Worm (Caenorhabditis elegans) whole organism, L3 larva: ENCODE results near the gene str-3.

Source experiments
- aly-2 ChIP-seq: fragments of 150-350 bp; optimal IDR thresholded peaks from 2 replicates; lab custom pipeline; 2014; ENCODE audit warnings: missing biosample characterization, missing genetic modification characterization
- ama-1 ChIP-seq: fragments of 150-350 bp; optimal IDR thresholded peaks from 2 replicates; lab custom pipeline; 2018
- ceh-82 ChIP-seq: fragments of 150-350 bp; optimal IDR thresholded peaks from 2 replicates; lab custom pipeline; 2014; ENCODE audit warnings: missing biosample characterization, missing genetic modification characterization
- ceh-9 ChIP-seq: sonication (generic microtip); optimal IDR thresholded peaks from 2 replicates; lab custom pipeline; 2018; ENCODE audit warnings: missing biosample characterization, missing genetic modification characterization
- elt-2 ChIP-seq: sonication (generic microtip); optimal IDR thresholded peaks from 2 replicates; lab custom pipeline; 2016; ENCODE audit warnings: missing genetic modification reagents, mild to moderate bottlenecking, missing genetic modification characterization, missing compliant biosample characterization
- fkh-10 ChIP-seq: sonication (generic microtip); optimal IDR thresholded peaks from 2 replicates; lab custom pipeline; 2017; ENCODE audit warnings: missing biosample characterization, missing genetic modification reagents, missing genetic modification characterization
- fos-1 ChIP-seq: fragments of 150-350 bp; optimal IDR thresholded peaks from 2 replicates; lab custom pipeline; 2014; ENCODE audit warnings: missing biosample characterization, missing genetic modification characterization
- jun-1 ChIP-seq: fragments of 150-350 bp; optimal IDR thresholded peaks from 2 replicates; lab custom pipeline; 2014; ENCODE audit warnings: missing biosample characterization, missing genetic modification reagents, missing genetic modification characterization
- lin-39 ChIP-seq: fragments of 150-350 bp; optimal IDR thresholded peaks from 2 replicates; lab custom pipeline; 2018; ENCODE audit warnings: missing biosample characterization, missing genetic modification reagents, missing genetic modification characterization
- mdl-1 ChIP-seq: fragments of 150-350 bp; optimal IDR thresholded peaks from 2 replicates; lab custom pipeline; 2014; ENCODE audit warnings: missing biosample characterization, missing genetic modification characterization
- nhr-11 ChIP-seq: fragments of 150-350 bp; optimal IDR thresholded peaks from 2 replicates; lab custom pipeline; 2014; ENCODE audit warnings: missing biosample characterization, missing genetic modification characterization
- nhr-28 ChIP-seq: fragments of 150-350 bp; optimal IDR thresholded peaks from 2 replicates; lab custom pipeline; 2014; ENCODE audit warnings: missing biosample characterization, missing genetic modification characterization
- pha-4 ChIP-seq: fragments of 150-350 bp; optimal IDR thresholded peaks from 2 replicates; lab custom pipeline; 2014; ENCODE audit warnings: missing biosample characterization, missing genetic modification reagents, missing genetic modification characterization
- zag-1 ChIP-seq: fragments of 150-350 bp; optimal IDR thresholded peaks from 2 replicates; lab custom pipeline; 2014; ENCODE audit warnings: missing biosample characterization, missing genetic modification characterization

ce11 chrIV:11126028-11126427 is 25.9 kb upstream of the str-3 start:
- no peak for TF ChIP-seq fos-1 (tag; lab: Kevin White, UChicago)
- TF ChIP-seq lin-39 = no peak
- TF ChIP-seq jun-1 (tag; lab: Kevin White, UChicago) = no peak
- no peak for TF ChIP-seq fkh-10 (GFP tag; lab: Kevin White, UChicago)
- no peak for TF ChIP-seq nhr-11 (tag; lab: Kevin White, UChicago)
- no peak for TF ChIP-seq pha-4 (tag; lab: Kevin White, UChicago)
- TF ChIP-seq aly-2 (tag; lab: Kevin White, UChicago) = no peak
- TF ChIP-seq nhr-28 = no peak
- TF ChIP-seq ama-1 (lab: Kevin White, UChicago) = no peak
- no peak for TF ChIP-seq zag-1 (tag; lab: Kevin White, UChicago)
- TF ChIP-seq elt-2 (tag; lab: Kevin White, UChicago) = no peak
- no peak for TF ChIP-seq mdl-1
- no peak for TF ChIP-seq ceh-9 (tag; lab: Kevin White, UChicago)
- TF ChIP-seq ceh-82 (tag; lab: Kevin White, UChicago) = no peak
